Fruit fly (Drosophila melanogaster) whole organism, wandering third instar larva: ENCODE measurements around the gene HIP-R.

Source experiments
- Abd-B ChIP-seq: fragments of >200 bp; optimal IDR thresholded peaks from 2 replicates; lab custom pipeline; 2017; ENCODE audit warnings: missing biosample characterization, missing genetic modification characterization
- CG32264 ChIP-seq: fragments of 200-800 bp; sonication (Bioruptor generic); optimal IDR thresholded peaks from 2 replicates; lab custom pipeline; 2016; ENCODE audit warnings: missing biosample characterization, missing genetic modification characterization
- CG9705 ChIP-seq: fragments of 200-800 bp; sonication (Bioruptor generic); optimal IDR thresholded peaks from 2 replicates; lab custom pipeline; 2018; ENCODE audit warnings: missing biosample characterization, mild to moderate bottlenecking, missing genetic modification characterization
- CrebA ChIP-seq: fragments of 200-800 bp; sonication (Bioruptor generic); optimal IDR thresholded peaks from 2 replicates; lab custom pipeline; 2016; ENCODE audit warnings: missing biosample characterization, mild to moderate bottlenecking, missing genetic modification characterization, borderline replicate concordance
- Dfd ChIP-seq: fragments of >200 bp; optimal IDR thresholded peaks from 2 replicates; lab custom pipeline; 2017; ENCODE audit warnings: missing biosample characterization, missing genetic modification characterization
- Dif ChIP-seq: fragments of 200-275, 200-300 bp; sonication (Bioruptor generic); optimal IDR thresholded peaks from 2 replicates; lab custom pipeline; 2018; ENCODE audit warnings: missing biosample characterization, missing genetic modification characterization; ENCODE audit not compliant: partially characterized antibody
- GATAd ChIP-seq: sonication (Bioruptor generic); optimal IDR thresholded peaks from 2 replicates; lab custom pipeline; 2016; ENCODE audit warnings: missing biosample characterization, missing genetic modification characterization
- HLH106 ChIP-seq: fragments of 200-800 bp; optimal IDR thresholded peaks from 3 replicates; lab custom pipeline; 2019; ENCODE audit warnings: missing biosample characterization, mild to moderate bottlenecking, missing genetic modification characterization, moderate library complexity
- Hnf4 ChIP-seq: fragments of 200-800 bp; sonication (Bioruptor generic); optimal IDR thresholded peaks from 2 replicates; lab custom pipeline; 2016; ENCODE audit warnings: missing biosample characterization, mild to moderate bottlenecking, missing genetic modification characterization
- Hr78 ChIP-seq: fragments of >200 bp; optimal IDR thresholded peaks from 2 replicates; lab custom pipeline; 2017; ENCODE audit warnings: missing biosample characterization, missing genetic modification characterization
- Hr83 ChIP-seq: fragments of 200-300 bp; sonication (Bioruptor generic); optimal IDR thresholded peaks from 2 replicates; lab custom pipeline; 2016; ENCODE audit warnings: missing biosample characterization, mild to moderate bottlenecking, missing genetic modification characterization, moderate library complexity; ENCODE audit not compliant: poor library complexity, severe bottlenecking
- Jra ChIP-seq: sonication (Bioruptor generic); optimal IDR thresholded peaks from 2 replicates; lab custom pipeline; 2016; ENCODE audit warnings: missing biosample characterization, missing genetic modification characterization
- Mio ChIP-seq: sonication (Bioruptor generic); optimal IDR thresholded peaks from 2 replicates; lab custom pipeline; 2016; ENCODE audit warnings: missing biosample characterization, missing genetic modification characterization
- Myc ChIP-seq: fragments of >200 bp; optimal IDR thresholded peaks from 2 replicates; lab custom pipeline; 2017
- N ChIP-seq: fragments of >200 bp; optimal IDR thresholded peaks from 2 replicates; lab custom pipeline; 2018; ENCODE audit warnings: missing biosample characterization, missing external identifiers, missing genetic modification characterization
- OdsH ChIP-seq: fragments of 200-800 bp; sonication (Bioruptor generic); optimal IDR thresholded peaks from 2 replicates; lab custom pipeline; 2016; ENCODE audit warnings: missing biosample characterization, mild to moderate bottlenecking, missing genetic modification characterization
- Rel ChIP-seq, 2 experiments: fragments of 200-800 bp; sonication (Bioruptor generic) in 1 of 2; optimal IDR thresholded peaks; 2 replicates in 1 of 2; 3 replicates in 1 of 2; lab custom pipeline; 2016 to 2019; ENCODE audit warnings: mild to moderate bottlenecking in 2 of 2, missing biosample characterization in 2 of 2, missing genetic modification characterization in 2 of 2, moderate library complexity in 1 of 2
- Sp1 ChIP-seq: fragments of 200-800 bp; sonication (Bioruptor generic); optimal IDR thresholded peaks from 3 replicates; lab custom pipeline; 2019; ENCODE audit warnings: missing biosample characterization, mild to moderate bottlenecking, missing genetic modification characterization, moderate library complexity
- Vsx2 ChIP-seq: fragments of 200-300, 225-300 bp; sonication (Bioruptor generic); optimal IDR thresholded peaks from 2 replicates; lab custom pipeline; 2018; ENCODE audit warnings: missing biosample characterization, missing genetic modification characterization; ENCODE audit not compliant: partially characterized antibody
- br ChIP-seq: fragments of 200-800 bp; sonication (Bioruptor generic); optimal IDR thresholded peaks from 2 replicates; lab custom pipeline; 2016; ENCODE audit warnings: missing biosample characterization, missing genetic modification characterization
- brk ChIP-seq: fragments of 200-800 bp; sonication (Bioruptor generic); optimal IDR thresholded peaks from 2 replicates; lab custom pipeline; 2016; ENCODE audit warnings: missing biosample characterization, mild to moderate bottlenecking, missing genetic modification characterization
- dl ChIP-seq, 2 experiments: fragments of 175-275, 200-275 bp in 1 of 2; fragments of 200-275 bp in 1 of 2; sonication (Bioruptor generic); optimal IDR thresholded peaks; lab custom pipeline; 2018; ENCODE audit warnings: mild to moderate bottlenecking in 2 of 2, missing biosample characterization in 2 of 2, missing genetic modification characterization in 2 of 2, moderate library complexity in 2 of 2; ENCODE audit not compliant: partially characterized antibody in 2 of 2, insufficient read depth in 1 of 2
- dmrt93B ChIP-seq: fragments of 200-800 bp; sonication (Bioruptor generic); optimal IDR thresholded peaks from 2 replicates; lab custom pipeline; 2018; ENCODE audit warnings: missing biosample characterization, mild to moderate bottlenecking, missing genetic modification characterization
- dsf ChIP-seq: sonication (Bioruptor generic); optimal IDR thresholded peaks from 2 replicates; lab custom pipeline; 2016; ENCODE audit warnings: missing biosample characterization, missing genetic modification characterization, borderline replicate concordance
- ey ChIP-seq: fragments of 200-800 bp; sonication (Bioruptor generic); optimal IDR thresholded peaks from 2 replicates; lab custom pipeline; 2016; ENCODE audit warnings: missing biosample characterization, missing genetic modification characterization
- foxo ChIP-seq, 2 experiments: fragments of 200-800 bp; sonication (Bioruptor generic); optimal IDR thresholded peaks; 2 replicates in 1 of 2; 3 replicates in 1 of 2; lab custom pipeline; 2016 to 2017; ENCODE audit warnings: missing biosample characterization in 2 of 2, missing genetic modification characterization in 2 of 2
- fru ChIP-seq: fragments of 200-800 bp; sonication (Bioruptor generic); optimal IDR thresholded peaks from 3 replicates; lab custom pipeline; 2016; ENCODE audit warnings: missing biosample characterization, mild to moderate bottlenecking, missing genetic modification characterization
- h ChIP-seq: fragments of 200-800 bp; sonication (Bioruptor generic); optimal IDR thresholded peaks from 3 replicates; lab custom pipeline; 2016; ENCODE audit warnings: missing biosample characterization, mild to moderate bottlenecking, missing genetic modification characterization
- jim ChIP-seq: fragments of 175-275, 200-325 bp; sonication (Bioruptor generic); optimal IDR thresholded peaks from 2 replicates; lab custom pipeline; 2016; ENCODE audit warnings: missing biosample characterization, mild to moderate bottlenecking, missing genetic modification characterization
- lola ChIP-seq: fragments of >200 bp; optimal IDR thresholded peaks from 2 replicates; lab custom pipeline; 2017; ENCODE audit warnings: missing biosample characterization, missing genetic modification characterization
- pan ChIP-seq: fragments of >200 bp; optimal IDR thresholded peaks from 2 replicates; lab custom pipeline; 2017
- psq ChIP-seq: fragments of 200-800 bp; sonication (Bioruptor generic); optimal IDR thresholded peaks from 3 replicates; lab custom pipeline; 2017; ENCODE audit warnings: missing biosample characterization, mild to moderate bottlenecking, missing genetic modification characterization, moderate library complexity
- rgr ChIP-seq: fragments of 200-800 bp; sonication (Bioruptor generic); optimal IDR thresholded peaks from 3 replicates; lab custom pipeline; 2016; ENCODE audit warnings: missing biosample characterization, mild to moderate bottlenecking, missing genetic modification characterization
- sage ChIP-seq: fragments of 200-800 bp; sonication (Bioruptor generic); optimal IDR thresholded peaks from 2 replicates; lab custom pipeline; 2016; ENCODE audit warnings: missing biosample characterization, mild to moderate bottlenecking, missing genetic modification characterization
- sv ChIP-seq: fragments of 200-800 bp; sonication (Bioruptor generic); optimal IDR thresholded peaks from 3 replicates; lab custom pipeline; 2016; ENCODE audit warnings: missing biosample characterization, missing genetic modification characterization
- tai ChIP-seq: sonication (Bioruptor generic); optimal IDR thresholded peaks from 2 replicates; lab custom pipeline; 2016; ENCODE audit warnings: missing biosample characterization, missing genetic modification characterization
- usp ChIP-seq: fragments of >200 bp; optimal IDR thresholded peaks from 2 replicates; lab custom pipeline; 2017; ENCODE audit warnings: missing biosample characterization, missing genetic modification characterization
- woc ChIP-seq: sonication (Bioruptor generic); optimal IDR thresholded peaks from 2 replicates; lab custom pipeline; 2016; ENCODE audit warnings: missing biosample characterization, mild to moderate bottlenecking, missing genetic modification characterization

HIP-R gene

DNA sequence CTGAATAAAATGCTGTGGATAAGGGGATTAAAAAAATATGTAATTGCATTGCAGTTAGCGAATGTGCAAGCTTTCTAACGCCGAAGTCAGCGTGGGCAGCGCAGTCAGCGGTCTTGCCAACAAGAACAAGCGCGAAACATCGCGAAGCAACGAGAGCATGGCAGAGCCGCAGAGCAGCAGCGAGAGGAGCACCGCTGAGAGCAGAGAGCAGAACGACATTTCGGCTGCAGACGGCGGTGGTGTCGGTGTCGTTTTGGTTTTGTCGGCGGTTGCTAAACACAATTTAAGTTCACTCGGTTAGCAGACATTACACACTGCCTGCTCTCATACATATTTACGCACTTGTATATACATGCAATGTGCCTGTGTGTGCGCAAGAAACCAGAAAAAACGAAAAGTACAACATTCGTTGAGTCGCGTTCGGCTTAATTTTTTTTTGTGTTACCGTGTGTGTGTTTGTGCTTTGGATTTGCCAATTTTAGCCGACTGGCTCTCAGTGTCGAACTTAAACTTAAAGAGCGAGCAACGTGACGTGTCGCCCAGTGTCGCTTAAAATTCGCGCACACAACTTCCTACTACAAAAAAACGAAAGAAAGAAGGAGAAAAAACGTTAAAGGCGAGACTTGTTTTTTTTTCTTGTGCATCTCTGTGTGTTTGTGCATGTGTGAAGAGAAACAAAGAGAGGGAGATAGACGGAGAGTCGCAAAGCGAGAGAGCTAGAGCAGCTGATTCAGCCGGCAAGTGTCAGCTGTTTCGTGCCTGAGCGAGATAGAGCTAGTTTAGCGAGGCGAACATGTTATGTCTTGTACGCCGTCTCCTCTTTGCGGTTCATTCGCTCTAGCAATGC, 13.7 kb upstream of the HIP-R start:
- TF ChIP-seq Sp1 (GFP tag; lab: Kevin White, UChicago) (peak; percentile 85), h (GFP tag; lab: Kevin White, UChicago) (peak; percentile 25), HLH106 (tag; lab: Kevin White, UChicago) (peak; percentile 12), GATAd (GFP tag; lab: Kevin White, UChicago) (no peak), brk (GFP tag; lab: Kevin White, UChicago) (peak; percentile 7), br (GFP tag; lab: Kevin White, UChicago) (peak; percentile 59), Mio (GFP tag; lab: Kevin White, UChicago) (no peak), Abd-B (no peak), sv (GFP tag; lab: Kevin White, UChicago) (no peak), sage (GFP tag; lab: Kevin White, UChicago) (peak; percentile 25), fru (GFP tag; lab: Kevin White, UChicago) (peak; percentile 26), CG9705 (GFP tag; lab: Kevin White, UChicago) (peak; percentile 37), OdsH (peak; percentile 38), usp (GFP tag; lab: Kevin White, UChicago) (no peak), N (no peak), Hr78 (GFP tag; lab: Kevin White, UChicago) (no peak), dl (GFP tag; optimal IDR thresholded peaks at IDR 0.05; lab: Kevin White, UChicago; ENCODE audit: insufficient read depth in 1 of 2, partially characterized antibody in 2 of 2) (peak; percentile 91 to 94), psq (peak; percentile 82), foxo (GFP tag; optimal IDR thresholded peaks at IDR 0.05; lab: Kevin White, UChicago) (no peak), ey (GFP tag; lab: Kevin White, UChicago) (no peak), lola (no peak), Dfd (GFP tag; lab: Kevin White, UChicago) (no peak), tai (GFP tag; lab: Kevin White, UChicago) (no peak), CG32264 (GFP tag; lab: Kevin White, UChicago) (no peak), jim (GFP tag; lab: Kevin White, UChicago) (peak; percentile 7), Myc (no peak), rgr (peak; percentile 17), pan (no peak), woc (GFP tag; lab: Kevin White, UChicago) (peak; percentile 39), dsf (GFP tag; lab: Kevin White, UChicago) (no peak), Dif (GFP tag; lab: Kevin White, UChicago) (peak; percentile 92), dmrt93B (GFP tag; lab: Kevin White, UChicago) (no peak), Rel (GFP tag; optimal IDR thresholded peaks at IDR 0.05; lab: Kevin White, UChicago) (peak; percentile 9), Rel (tag; optimal IDR thresholded peaks at IDR 0.05; lab: Kevin White, UChicago) (peak; percentile 59), CrebA (GFP tag; lab: Kevin White, UChicago) (peak; percentile 95), Jra (GFP tag; lab: Kevin White, UChicago) (peak; percentile 13), Hnf4 (GFP tag; lab: Kevin White, UChicago) (peak; percentile 41), Hr83 (GFP tag; lab: Kevin White, UChicago) (peak; percentile 39), Vsx2 (GFP tag; lab: Kevin White, UChicago) (peak; percentile 74)

DNA sequence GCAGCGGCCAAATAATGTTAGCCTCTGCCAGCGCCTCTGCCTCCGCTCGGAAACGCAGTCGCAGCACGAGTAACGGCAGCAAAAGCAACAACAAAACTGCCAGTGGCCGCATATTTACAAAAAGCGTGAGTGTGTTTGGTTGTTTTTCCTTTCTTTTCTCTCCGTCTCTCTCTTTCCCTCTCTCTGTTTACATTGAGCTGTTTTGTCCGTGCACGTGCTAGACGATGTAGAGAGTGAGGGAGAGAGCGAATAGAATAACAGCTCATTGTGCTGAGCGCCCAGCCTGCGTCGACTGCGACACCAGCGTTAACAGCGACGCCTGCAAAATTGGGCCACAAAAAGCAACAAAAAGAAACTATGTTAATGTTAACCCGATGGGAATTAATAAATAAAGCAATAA, 12.5 kb upstream of the HIP-R start:
- TF ChIP-seq brk (GFP tag; lab: Kevin White, UChicago) (peak; percentile 29), OdsH (peak; percentile 51), dl (GFP tag; optimal IDR thresholded peaks at IDR 0.05; lab: Kevin White, UChicago; ENCODE audit: insufficient read depth in 1 of 2, partially characterized antibody in 2 of 2) (peak; percentile 35 to 67), Abd-B (no peak), CG9705 (GFP tag; lab: Kevin White, UChicago) (peak; percentile 34), lola (no peak), Dif (GFP tag; lab: Kevin White, UChicago) (peak; percentile 18), Jra (GFP tag; lab: Kevin White, UChicago) (peak; percentile 66), CrebA (GFP tag; lab: Kevin White, UChicago) (peak; percentile 56), sage (GFP tag; lab: Kevin White, UChicago) (peak; percentile 31), Sp1 (GFP tag; lab: Kevin White, UChicago) (peak; percentile 67), Vsx2 (GFP tag; lab: Kevin White, UChicago) (no peak), HLH106 (tag; lab: Kevin White, UChicago) (no peak), GATAd (GFP tag; lab: Kevin White, UChicago) (no peak), Mio (GFP tag; lab: Kevin White, UChicago) (peak; percentile 3), foxo (GFP tag; optimal IDR thresholded peaks at IDR 0.05; lab: Kevin White, UChicago) (peak in 1 of 2 experiments; percentile 32), N (no peak), dsf (GFP tag; lab: Kevin White, UChicago) (peak; percentile 26), br (GFP tag; lab: Kevin White, UChicago) (peak; percentile 75), h (GFP tag; lab: Kevin White, UChicago) (peak; percentile 82), jim (GFP tag; lab: Kevin White, UChicago) (peak; percentile 78), CG32264 (GFP tag; lab: Kevin White, UChicago) (peak; percentile 42), Rel (GFP tag; optimal IDR thresholded peaks at IDR 0.05; lab: Kevin White, UChicago) (peak; percentile 32), Rel (tag; optimal IDR thresholded peaks at IDR 0.05; lab: Kevin White, UChicago) (peak; percentile 43), sv (GFP tag; lab: Kevin White, UChicago) (no peak), usp (GFP tag; lab: Kevin White, UChicago) (no peak), fru (GFP tag; lab: Kevin White, UChicago) (peak; percentile 49), rgr (peak; percentile 80), tai (GFP tag; lab: Kevin White, UChicago) (no peak), Dfd (GFP tag; lab: Kevin White, UChicago) (no peak), Hr83 (GFP tag; lab: Kevin White, UChicago) (peak; percentile 84), psq (peak; percentile 59), Hnf4 (GFP tag; lab: Kevin White, UChicago) (peak; percentile 72), Myc (no peak)
